Fruit fly (Drosophila melanogaster): Measurements from ENCODE around the gene CG4306.

Gene CG4306

dm6 chr3L:18460987-18461403 is 2.0 kb downstream of the CG4306 start, which contains the start of gene CG32196 (continued):
- TF ChIP-seq Dek (tag; optimal IDR thresholded peaks at IDR 0.05) (peak; percentile 87), crp (GFP tag; optimal IDR thresholded peaks at IDR 0.05) (no peak), tx (GFP tag; optimal IDR thresholded peaks at IDR 0.05) (no peak), Ravus (GFP tag; IDR thresholded peaks at IDR 0.05) (peak; percentile 69), Vsx1 (GFP tag; optimal IDR thresholded peaks at IDR 0.05) (peak; percentile 74), CG15479 (GFP tag; optimal IDR thresholded peaks at IDR 0.05) (no peak), cad (GFP tag; optimal IDR thresholded peaks at IDR 0.05) (no peak), Hsf (GFP tag; optimal IDR thresholded peaks at IDR 0.05) (peak; percentile 44), C15 (GFP tag; IDR thresholded peaks at IDR 0.05) (no peak), slp2 (GFP tag; optimal IDR thresholded peaks at IDR 0.05) (no peak), CG11456 (GFP tag; IDR thresholded peaks at IDR 0.05) (peak; percentile 79; the same call in 1 of the 3 replicates), CG5953 (GFP tag; IDR thresholded peaks at IDR 0.05) (peak; percentile 62), CG2889 (GFP tag; IDR thresholded peaks at IDR 0.05) (peak; percentile 67; the same call in 1 of the 3 replicates), ATbp (GFP tag; optimal IDR thresholded peaks at IDR 0.05) (peak; percentile 68), bsh (GFP tag; optimal IDR thresholded peaks at IDR 0.05) (peak in 1 of 2 experiments; percentile 91), Lpt (GFP tag; optimal IDR thresholded peaks at IDR 0.05) (no peak), CG6175 (GFP tag; IDR thresholded peaks at IDR 0.05) (no peak; the same call in 2 of the 3 replicates), CG14014 (GFP tag; IDR thresholded peaks at IDR 0.05) (peak; percentile 83), gcm (GFP tag; optimal IDR thresholded peaks at IDR 0.05) (peak; percentile 89), CG12155 (GFP tag; optimal IDR thresholded peaks at IDR 0.05) (peak; percentile 70), CG8765 (GFP tag; IDR thresholded peaks at IDR 0.05) (no peak; the same call in 1 of the 2 replicates), CG9437 (GFP tag; optimal IDR thresholded peaks at IDR 0.05) (peak; percentile 84), Xbp1 (GFP tag; optimal IDR thresholded peaks at IDR 0.05) (peak; percentile 81), CG4617 (GFP tag; optimal IDR thresholded peaks at IDR 0.05; ENCODE audit: borderline replicate concordance) (peak; percentile 25), Abd-B (GFP tag; optimal IDR thresholded peaks at IDR 0.05) (peak; percentile 77), CG18764 (GFP tag; optimal IDR thresholded peaks at IDR 0.05) (peak; percentile 60), unpg (GFP tag; optimal IDR thresholded peaks at IDR 0.05) (peak; percentile 95), CG18619 (GFP tag; optimal IDR thresholded peaks at IDR 0.05) (peak; percentile 74), pzg (GFP tag; optimal IDR thresholded peaks at IDR 0.05) (peak; percentile 9), dan (GFP tag; IDR thresholded peaks at IDR 0.05) (no peak), CG12236 (GFP tag; optimal IDR thresholded peaks at IDR 0.05) (no peak), Atf-2 (GFP tag; optimal IDR thresholded peaks at IDR 0.05) (no peak), ato (GFP tag; IDR thresholded peaks at IDR 0.05; ENCODE audit: partially characterized antibody) (no peak), CG17612 (GFP tag; IDR thresholded peaks at IDR 0.05) (peak; percentile 72), aop (GFP tag; IDR thresholded peaks at IDR 0.05) (no peak), Bgb (GFP tag; IDR thresholded peaks at IDR 0.05; ENCODE audit: partially characterized antibody) (no peak), tap (tag; optimal IDR thresholded peaks at IDR 0.05) (peak; percentile 81), CG31224 (GFP tag; IDR thresholded peaks at IDR 0.05) (peak; percentile 71), sug (tag; optimal IDR thresholded peaks at IDR 0.05) (peak; percentile 81), HmgD (GFP tag; optimal IDR thresholded peaks at IDR 0.05) (no peak), hbn (GFP tag; IDR thresholded peaks at IDR 0.05; ENCODE audit: partially characterized antibody) (no peak), gsb (GFP tag; IDR thresholded peaks at IDR 0.05) (peak; percentile 74), ERR (GFP tag; optimal IDR thresholded peaks at IDR 0.05) (no peak), Optix (GFP tag; IDR thresholded peaks at IDR 0.05) (no peak; the same call in 2 of the 3 replicates), lov (optimal IDR thresholded peaks at IDR 0.05) (no peak), lov (GFP tag; IDR thresholded peaks at IDR 0.05) (no peak), grau (tag; optimal IDR thresholded peaks at IDR 0.05) (peak; percentile 93), CG9215 (GFP tag; IDR thresholded peaks at IDR 0.05) (peak; percentile 78), sna (GFP tag; IDR thresholded peaks at IDR 0.05; ENCODE audit: partially characterized antibody) (no peak), Scr (GFP tag; IDR thresholded peaks at IDR 0.05; ENCODE audit: partially characterized antibody) (0 out of 2 replicates have a peak, but pooled peaks have one; percentile 39), PHDP (tag; optimal IDR thresholded peaks at IDR 0.05) (peak; percentile 94)
